Worm (Caenorhabditis elegans): ENCODE results near the gene zig-3.

zig-3 gene

DNA sequence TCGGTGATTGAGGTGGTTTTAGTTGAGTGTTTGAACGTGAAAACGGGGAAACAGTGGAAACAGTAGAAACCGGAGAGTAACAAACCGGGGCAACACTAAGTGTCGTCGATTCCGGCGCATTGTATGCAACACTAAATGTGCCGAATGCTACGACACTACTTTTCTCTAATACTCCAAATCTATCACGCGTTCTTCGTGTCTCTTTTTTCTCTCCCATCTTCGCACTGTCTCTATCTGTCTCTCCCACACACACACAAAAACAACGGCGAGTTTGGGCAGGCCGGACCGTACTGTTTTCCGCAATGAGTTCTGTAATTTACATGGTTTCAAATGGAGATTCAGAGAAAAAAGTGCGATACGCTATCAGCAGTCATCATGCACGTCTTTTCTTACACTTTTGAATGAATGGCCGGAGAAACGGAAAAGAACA is 31.5 kb downstream of the zig-3 start (continued):
- TF ChIP-seq aptf-2 (GFP tag; conservative IDR thresholded peaks at IDR 0.05) (no peak), rcor-1 (GFP tag; IDR thresholded peaks at IDR 0.05) (0 out of 2 replicates have a peak, but pooled peaks have one; percentile 16), B0336.3 (GFP tag; IDR thresholded peaks at IDR 0.05) (peak; percentile 78), K12H6.12 (tag; optimal IDR thresholded peaks at IDR 0.05) (no peak), hmg-1.2 (GFP tag; IDR thresholded peaks at IDR 0.05) (peak; percentile 72), F49E8.2 (tag; optimal IDR thresholded peaks at IDR 0.05; ENCODE audit: insufficient read depth) (no peak)

DNA sequence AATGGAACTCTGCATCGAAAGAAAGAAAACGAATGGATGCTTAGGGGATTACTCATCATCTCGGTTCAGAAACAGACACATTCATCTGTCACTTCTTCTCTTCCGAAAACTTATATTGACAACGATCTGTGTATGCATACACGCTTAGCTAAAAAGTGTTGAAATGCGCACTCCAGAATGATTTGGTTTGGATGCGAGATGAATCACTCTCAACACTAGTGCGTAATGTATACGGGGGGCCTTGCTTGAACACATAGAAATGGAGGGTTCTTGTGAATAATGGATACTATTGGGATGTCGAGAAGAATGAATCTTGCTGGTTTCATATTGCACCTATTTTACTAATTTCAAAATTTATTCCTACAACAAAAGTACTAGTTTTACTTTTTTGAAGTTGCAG is 33.5 kb downstream of the zig-3 start:
- TF ChIP-seq tbx-9 (tag; optimal IDR thresholded peaks at IDR 0.05; ENCODE audit: borderline replicate concordance) (no peak), sdz-38 (tag; optimal IDR thresholded peaks at IDR 0.05) (no peak), F49E8.2 (tag; optimal IDR thresholded peaks at IDR 0.05; ENCODE audit: insufficient read depth) (no peak), B0035.1 (tag; optimal IDR thresholded peaks at IDR 0.05) (no peak), snpc-1.3 (tag; optimal IDR thresholded peaks at IDR 0.05; ENCODE audit: insufficient read depth) (no peak), nfya-1 (tag; optimal IDR thresholded peaks at IDR 0.05; ENCODE audit: borderline replicate concordance, insufficient read depth) (no peak), T07F8.4 (tag; optimal IDR thresholded peaks at IDR 0.05) (no peak), tbp1 (GFP tag; optimal IDR thresholded peaks at IDR 0.05) (no peak), ztf-18 (tag; optimal IDR thresholded peaks at IDR 0.05) (no peak), B0019.2 (GFP tag; conservative IDR thresholded peaks at IDR 0.05) (no peak)

DNA sequence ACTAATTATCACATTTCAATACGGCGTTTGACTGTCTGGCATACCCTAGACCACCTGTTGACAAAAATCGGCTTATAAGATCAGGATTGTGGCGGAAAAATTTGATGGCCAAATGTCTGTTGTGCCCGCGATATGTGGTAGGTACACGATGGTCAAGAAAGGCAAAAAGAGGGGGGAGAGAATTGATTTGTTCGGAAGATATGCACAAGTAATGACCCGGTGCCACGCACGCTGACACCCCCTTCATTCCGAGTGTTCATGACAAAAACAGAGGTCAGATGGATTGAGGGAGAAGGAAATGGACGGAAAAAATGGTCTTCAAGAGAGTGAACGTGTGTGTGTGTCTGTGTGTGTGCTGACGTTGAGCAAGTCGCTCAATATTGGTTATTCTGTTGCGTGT is 34.9 kb downstream of the zig-3 start:
- TF ChIP-seq mxl-1 (tag; optimal IDR thresholded peaks at IDR 0.05): no peak
- no peak for TF ChIP-seq ccch-3 (GFP tag; optimal IDR thresholded peaks at IDR 0.05)
- TF ChIP-seq mcd-1 (GFP tag; IDR thresholded peaks at IDR 0.05): no peak

DNA sequence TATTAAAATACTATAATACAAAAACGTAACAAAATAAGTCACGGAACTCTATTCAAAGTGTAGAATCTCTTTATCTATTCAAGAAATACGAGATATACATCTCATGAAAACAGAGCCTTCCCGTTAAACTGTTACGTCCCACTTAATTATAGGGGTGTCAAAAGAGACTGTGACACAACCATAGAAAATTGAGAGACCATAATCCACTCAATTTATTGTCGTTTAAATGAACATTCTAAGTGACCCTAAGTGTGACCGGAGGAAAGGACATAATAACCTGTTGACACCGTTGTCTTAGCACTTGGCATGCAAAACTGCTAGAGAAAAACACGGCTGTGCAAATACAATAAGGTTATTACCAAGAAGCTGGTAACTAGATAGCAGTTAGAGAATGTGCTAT is 38.0 kb downstream of the zig-3 start:
- TF ChIP-seq aptf-3 (GFP tag; IDR thresholded peaks at IDR 0.05): no peak

DNA sequence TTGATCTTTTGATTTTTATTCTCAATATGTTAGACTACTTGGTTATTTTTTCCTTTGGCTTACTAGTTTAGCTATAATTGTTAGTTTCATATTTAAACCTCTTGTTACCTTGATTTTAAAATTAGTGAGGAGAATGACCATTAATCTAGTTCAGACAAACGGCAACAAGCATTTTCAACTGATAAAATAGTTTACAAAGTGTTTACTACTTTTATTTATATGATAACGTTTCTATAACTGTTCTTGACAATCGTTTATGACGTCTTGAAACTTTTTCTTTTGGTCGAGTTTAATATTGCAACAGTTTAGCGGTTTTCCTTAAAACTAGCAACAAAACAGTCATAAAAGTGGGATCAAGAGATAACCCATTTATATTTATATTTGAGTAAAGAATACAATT is 45.2 kb downstream of the zig-3 start:
- TF ChIP-seq K12H6.12 (tag; optimal IDR thresholded peaks at IDR 0.05) (no peak), lin-54 (GFP tag; optimal IDR thresholded peaks at IDR 0.05) (no peak), snpc-1.3 (tag; optimal IDR thresholded peaks at IDR 0.05; ENCODE audit: insufficient read depth) (no peak), hsf-1 (GFP tag; IDR thresholded peaks at IDR 0.05) (no peak), nhr-90 (tag; optimal IDR thresholded peaks at IDR 0.05) (no peak), ama-1 (optimal IDR thresholded peaks at IDR 0.05) (no peak), ama-1 (GFP tag; optimal IDR thresholded peaks at IDR 0.05) (no peak), tlf-1 (GFP tag; optimal IDR thresholded peaks at IDR 0.05) (no peak), F22D6.2 (tag; optimal IDR thresholded peaks at IDR 0.05) (no peak), F33H1.4 (GFP tag; IDR thresholded peaks at IDR 0.05) (no peak), tbp1 (GFP tag; optimal IDR thresholded peaks at IDR 0.05) (no peak), dox-1 (GFP tag; IDR thresholded peaks at IDR 0.05) (no peak), Y67H2A.10 (GFP tag; conservative IDR thresholded peaks at IDR 0.05) (no peak), lir-1 (GFP tag; conservative IDR thresholded peaks at IDR 0.05) (no peak), madf-10 (tag; optimal IDR thresholded peaks at IDR 0.05) (no peak), T07F8.4 (tag; optimal IDR thresholded peaks at IDR 0.05) (no peak)

DNA sequence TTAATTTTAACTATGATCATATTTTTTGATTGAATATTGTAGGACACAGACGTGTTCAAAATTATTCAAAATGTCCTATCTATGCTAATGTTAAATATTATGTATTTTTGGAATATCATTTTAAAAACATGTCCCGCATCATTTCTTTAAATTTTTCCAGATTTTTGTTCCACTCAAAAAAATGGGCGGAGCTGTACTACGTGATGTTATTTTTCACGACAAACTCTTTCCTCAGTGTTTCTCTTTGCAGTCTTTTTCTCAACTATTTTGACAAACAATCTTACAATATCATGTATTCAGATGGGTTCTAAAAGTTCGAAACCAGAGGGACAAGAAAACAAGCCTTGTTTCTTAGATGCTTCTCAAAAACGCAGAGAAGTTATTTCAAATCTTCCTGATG is 45.9 kb downstream of the zig-3 start, which contains the start of gene F45E1.5:
Gene F45E1.5, plus strand, starts transcription at position 301 of the 400 bp plus-strand sequence.
- TF ChIP-seq repo-1 (tag; optimal IDR thresholded peaks at IDR 0.05) (no peak), mxl-1 (tag; optimal IDR thresholded peaks at IDR 0.05) (no peak), mcd-1 (GFP tag; IDR thresholded peaks at IDR 0.05) (no peak), xnd-1 (tag; optimal IDR thresholded peaks at IDR 0.05) (no peak), nfya-2 (GFP tag; IDR thresholded peaks at IDR 0.05) (no peak), madf-3 (GFP tag; IDR thresholded peaks at IDR 0.05) (no peak), ceh-40 (GFP tag; IDR thresholded peaks at IDR 0.05) (no peak), F49E8.2 (tag; optimal IDR thresholded peaks at IDR 0.05; ENCODE audit: insufficient read depth) (no peak), madf-8 (GFP tag; conservative IDR thresholded peaks at IDR 0.05) (no peak), attf-6 (GFP tag; IDR thresholded peaks at IDR 0.05) (no peak), Y56A3A.18 (GFP tag; IDR thresholded peaks at IDR 0.05) (no peak), rcor-1 (GFP tag; IDR thresholded peaks at IDR 0.05) (no peak), lin-35 (GFP tag; optimal IDR thresholded peaks at IDR 0.05) (no peak), nhr-27 (tag; optimal IDR thresholded peaks at IDR 0.05) (no peak), ets-4 (GFP tag; optimal IDR thresholded peaks at IDR 0.05) (no peak)

All from whole organism, young adult.